Worm (Caenorhabditis elegans): ENCODE data around the gene T07F10.5.

ce11 chrV:12898583-12899232 is 33.0 kb downstream of the T07F10.5 start:
- no peak for TF ChIP-seq K09A11.1 (tag; optimal IDR thresholded peaks at IDR 0.05; ENCODE audit: insufficient read depth)
- no peak for TF ChIP-seq elt-2 (tag; optimal IDR thresholded peaks at IDR 0.05)
- no peak for TF ChIP-seq che-1 (tag; optimal IDR thresholded peaks at IDR 0.05)
- no peak for TF ChIP-seq F13H6.1 (tag; optimal IDR thresholded peaks at IDR 0.05)
- TF ChIP-seq pqm-1 (tag; optimal IDR thresholded peaks at IDR 0.05): no peak
